Worm (Caenorhabditis elegans) whole organism, late embryonic: ENCODE measurements around the gene C03F11.2.

Experiments
- F13H6.1 ChIP-seq: sonication (generic microtip); optimal IDR thresholded peaks from 2 replicates; lab custom pipeline; 2016; ENCODE audit warnings: missing genetic modification characterization, missing compliant biosample characterization
- K02D7.2 ChIP-seq: sonication (generic microtip); optimal IDR thresholded peaks from 2 replicates; lab custom pipeline; 2017; ENCODE audit warnings: mild to moderate bottlenecking, missing genetic modification characterization, missing compliant biosample characterization
- T23F11.4 ChIP-seq: fragments of 200-800 bp; sonication (Bioruptor generic); optimal IDR thresholded peaks from 2 replicates; lab custom pipeline; 2018; ENCODE audit warnings: mild to moderate bottlenecking, missing genetic modification characterization, missing compliant biosample characterization
- Y22D7AL.16 ChIP-seq: sonication (generic microtip); optimal IDR thresholded peaks from 2 replicates; lab custom pipeline; 2016; ENCODE audit warnings: missing genetic modification characterization, missing compliant biosample characterization
- ceh-14 ChIP-seq: sonication (generic microtip); optimal IDR thresholded peaks from 2 replicates; lab custom pipeline; 2016; ENCODE audit warnings: missing genotype, missing genetic modification characterization, missing compliant biosample characterization
- ceh-18 ChIP-seq: sonication (generic microtip); optimal IDR thresholded peaks from 2 replicates; lab custom pipeline; 2016; ENCODE audit warnings: missing genetic modification characterization, missing compliant biosample characterization
- ceh-19 ChIP-seq: fragments of 200-800 bp; sonication (Bioruptor generic); optimal IDR thresholded peaks from 2 replicates; lab custom pipeline; 2018; ENCODE audit warnings: mild to moderate bottlenecking, missing genetic modification characterization, missing compliant biosample characterization
- ceh-22 ChIP-seq: sonication (generic microtip); optimal IDR thresholded peaks from 2 replicates; lab custom pipeline; 2017; ENCODE audit warnings: missing biosample characterization, missing genetic modification characterization
- ceh-24 ChIP-seq: sonication (generic microtip); optimal IDR thresholded peaks from 2 replicates; lab custom pipeline; 2016; ENCODE audit warnings: mild to moderate bottlenecking, missing genetic modification characterization, missing compliant biosample characterization
- ceh-30 ChIP-seq: fragments of 150-350 bp; optimal IDR thresholded peaks from 2 replicates; lab custom pipeline; 2014; ENCODE audit warnings: missing biosample characterization, missing genetic modification characterization
- ceh-31 ChIP-seq: sonication (generic microtip); optimal IDR thresholded peaks from 2 replicates; lab custom pipeline; 2016; ENCODE audit warnings: missing genetic modification characterization, missing compliant biosample characterization
- ceh-34 ChIP-seq: sonication (generic microtip); optimal IDR thresholded peaks from 2 replicates; lab custom pipeline; 2016; ENCODE audit warnings: mild to moderate bottlenecking, missing genetic modification characterization, missing compliant biosample characterization
- ceh-45 ChIP-seq: fragments of 200-800 bp; sonication (Bioruptor generic); IDR thresholded peaks from 2 replicates; pipeline ENCODE4 v1.3.6; 2022; ENCODE audit warnings: missing genetic modification reagents, missing genetic modification characterization, missing compliant biosample characterization
- ceh-48 ChIP-seq: sonication (generic microtip); optimal IDR thresholded peaks from 2 replicates; lab custom pipeline; 2016; ENCODE audit warnings: missing genetic modification characterization, inconsistent platforms, missing compliant biosample characterization
- ceh-6 ChIP-seq: fragments of 200-800 bp; sonication (Bioruptor generic); optimal IDR thresholded peaks from 2 replicates; lab custom pipeline; 2018; ENCODE audit warnings: mild to moderate bottlenecking, missing genetic modification characterization, missing compliant biosample characterization
- ceh-9 ChIP-seq: sonication (generic microtip); optimal IDR thresholded peaks from 2 replicates; lab custom pipeline; 2016; ENCODE audit warnings: mild to moderate bottlenecking, missing genetic modification characterization, inconsistent platforms, missing compliant biosample characterization
- che-1 ChIP-seq: sonication (generic microtip); optimal IDR thresholded peaks from 2 replicates; lab custom pipeline; 2016; ENCODE audit warnings: mild to moderate bottlenecking, missing genetic modification characterization, missing compliant biosample characterization
- dmd-4 ChIP-seq: sonication (generic microtip); optimal IDR thresholded peaks from 2 replicates; lab custom pipeline; 2016; ENCODE audit warnings: borderline replicate concordance, missing genetic modification characterization, missing compliant biosample characterization
- dve-1 ChIP-seq: sonication (generic microtip); optimal IDR thresholded peaks from 2 replicates; lab custom pipeline; 2017; ENCODE audit warnings: antibody characterized with exemption, mild to moderate bottlenecking, missing genetic modification characterization, missing compliant biosample characterization
- elt-2 ChIP-seq: sonication (generic microtip); optimal IDR thresholded peaks from 2 replicates; lab custom pipeline; 2016; ENCODE audit warnings: missing genetic modification reagents, missing genetic modification characterization, missing compliant biosample characterization
- ets-4 ChIP-seq: sonication (generic microtip); optimal IDR thresholded peaks from 2 replicates; lab custom pipeline; 2016; ENCODE audit warnings: missing genetic modification characterization, missing compliant biosample characterization
- fax-1 ChIP-seq: sonication (generic microtip); optimal IDR thresholded peaks from 2 replicates; lab custom pipeline; 2016; ENCODE audit warnings: missing genotype, missing genetic modification characterization, missing compliant biosample characterization
- fkh-10 ChIP-seq: fragments of 150-350 bp; optimal IDR thresholded peaks from 2 replicates; lab custom pipeline; 2014; ENCODE audit warnings: missing biosample characterization, missing genetic modification reagents, missing genetic modification characterization
- fkh-6 ChIP-seq: sonication (generic microtip); optimal IDR thresholded peaks from 2 replicates; lab custom pipeline; 2016; ENCODE audit warnings: missing genetic modification characterization, missing compliant biosample characterization
- gmeb-2 ChIP-seq: sonication (generic microtip); optimal IDR thresholded peaks from 2 replicates; lab custom pipeline; 2016; ENCODE audit warnings: missing genetic modification characterization, inconsistent platforms, missing compliant biosample characterization
- hlh-13 ChIP-seq: fragments of 200-800 bp; sonication (Bioruptor generic); optimal IDR thresholded peaks from 2 replicates; lab custom pipeline; 2018; ENCODE audit warnings: mild to moderate bottlenecking, missing genetic modification characterization, missing compliant biosample characterization
- hlh-15 ChIP-seq: sonication (generic microtip); optimal IDR thresholded peaks from 2 replicates; lab custom pipeline; 2016; ENCODE audit warnings: missing genetic modification characterization, missing compliant biosample characterization
- hlh-6 ChIP-seq: sonication (generic microtip); optimal IDR thresholded peaks from 2 replicates; lab custom pipeline; 2016; ENCODE audit warnings: missing genotype, missing genetic modification characterization, missing compliant biosample characterization
- hlh-8 ChIP-seq: sonication (generic microtip); optimal IDR thresholded peaks from 2 replicates; lab custom pipeline; 2016; ENCODE audit warnings: missing genotype, missing genetic modification characterization, missing compliant biosample characterization
- lin-11 ChIP-seq: fragments of 200-800 bp; sonication (Bioruptor generic); optimal IDR thresholded peaks from 2 replicates; lab custom pipeline; 2018; ENCODE audit warnings: mild to moderate bottlenecking, missing genetic modification characterization, missing compliant biosample characterization
- madf-2 ChIP-seq: sonication (generic microtip); optimal IDR thresholded peaks from 2 replicates; lab custom pipeline; 2017; ENCODE audit warnings: missing genetic modification characterization, missing compliant biosample characterization
- mec-3 ChIP-seq: sonication (generic microtip); optimal IDR thresholded peaks from 2 replicates; lab custom pipeline; 2016; ENCODE audit warnings: borderline replicate concordance, missing genetic modification characterization, missing compliant biosample characterization
- nfya-1 ChIP-seq: sonication (generic microtip); optimal IDR thresholded peaks from 2 replicates; lab custom pipeline; 2017; ENCODE audit warnings: missing genetic modification characterization, mild to moderate bottlenecking, missing compliant biosample characterization, antibody characterized with exemption, moderate library complexity
- nhr-11 ChIP-seq: fragments of 150-350 bp; optimal IDR thresholded peaks from 2 replicates; lab custom pipeline; 2014; ENCODE audit warnings: missing biosample characterization, missing genetic modification characterization
- npax-4 ChIP-seq: sonication (generic microtip); optimal IDR thresholded peaks from 2 replicates; lab custom pipeline; 2016; ENCODE audit warnings: missing genetic modification characterization, missing compliant biosample characterization
- odd-2 ChIP-seq: sonication (generic microtip); optimal IDR thresholded peaks from 2 replicates; lab custom pipeline; 2017; ENCODE audit warnings: antibody characterized with exemption, mild to moderate bottlenecking, missing genetic modification characterization, missing compliant biosample characterization
- pha-4 ChIP-seq: fragments of 150-350 bp; optimal IDR thresholded peaks from 2 replicates; lab custom pipeline; 2018; ENCODE audit warnings: missing biosample characterization, missing genetic modification reagents, missing genetic modification characterization
- ref-2 ChIP-seq: sonication (generic microtip); optimal IDR thresholded peaks from 2 replicates; lab custom pipeline; 2016; ENCODE audit warnings: missing genetic modification characterization, missing compliant biosample characterization
- sdc-2 ChIP-seq: sonication (generic microtip); optimal IDR thresholded peaks from 2 replicates; lab custom pipeline; 2016; ENCODE audit warnings: missing genotype, missing genetic modification characterization, missing compliant biosample characterization
- syd-9 ChIP-seq: sonication (generic microtip); optimal IDR thresholded peaks from 2 replicates; lab custom pipeline; 2016; ENCODE audit warnings: mild to moderate bottlenecking, missing genetic modification characterization, moderate library complexity, missing compliant biosample characterization
- tbx-2 ChIP-seq: sonication (generic microtip); optimal IDR thresholded peaks from 2 replicates; lab custom pipeline; 2016; ENCODE audit warnings: missing genetic modification characterization, missing compliant biosample characterization
- tbx-7 ChIP-seq: sonication (generic microtip); optimal IDR thresholded peaks from 2 replicates; lab custom pipeline; 2016; ENCODE audit warnings: missing genotype, missing genetic modification characterization, missing compliant biosample characterization
- ttx-3 ChIP-seq: sonication (generic microtip); optimal IDR thresholded peaks from 2 replicates; lab custom pipeline; 2016; ENCODE audit warnings: missing genetic modification reagents, missing genetic modification characterization, missing compliant biosample characterization
- unc-42 ChIP-seq: sonication (generic microtip); optimal IDR thresholded peaks from 2 replicates; lab custom pipeline; 2016; ENCODE audit warnings: missing genotype, missing genetic modification characterization, missing compliant biosample characterization
- ztf-16 ChIP-seq: sonication (generic microtip); optimal IDR thresholded peaks from 2 replicates; lab custom pipeline; 2017; ENCODE audit warnings: missing genetic modification characterization, missing compliant biosample characterization

Gene C03F11.2

ce11 chrX:5429335-5429734 lies 32.1 kb upstream of the C03F11.2 start (continued):
- TF ChIP-seq gmeb-2 (tag; lab: Kevin White, UChicago) (peak; percentile 40), fax-1 (peak; percentile 53), Y22D7AL.16 (peak; percentile 2), ceh-14 (tag; lab: Kevin White, UChicago) (peak; percentile 88), dve-1 (tag; lab: Kevin White, UChicago) (peak; percentile 97), ceh-6 (GFP tag; lab: Kevin White, UChicago) (peak; percentile 77), che-1 (tag; lab: Kevin White, UChicago) (peak; percentile 42), hlh-13 (GFP tag; lab: Kevin White, UChicago) (peak; percentile 9), ceh-19 (GFP tag; lab: Kevin White, UChicago) (peak; percentile 57), pha-4 (tag; lab: Kevin White, UChicago) (no peak), ceh-9 (tag; lab: Kevin White, UChicago) (no peak), ceh-45 (GFP tag; lab: Robert Waterston, UW) (peak; percentile 40; the same call in 1 of the 2 replicates), npax-4 (tag; lab: Kevin White, UChicago) (no peak), K02D7.2 (tag; lab: Kevin White, UChicago) (no peak), ceh-30 (tag; lab: Kevin White, UChicago) (peak; percentile 79), fkh-10 (GFP tag; lab: Kevin White, UChicago) (peak; percentile 93), ztf-16 (tag; lab: Kevin White, UChicago) (peak; percentile 81), ref-2 (tag; lab: Kevin White, UChicago) (peak; percentile 97), syd-9 (tag; lab: Kevin White, UChicago) (peak; percentile 93), mec-3 (tag; lab: Kevin White, UChicago) (no peak), dmd-4 (tag; lab: Kevin White, UChicago) (peak; percentile 67), ets-4 (tag; lab: Kevin White, UChicago) (no peak), ceh-31 (peak; percentile 97), hlh-6 (tag; lab: Kevin White, UChicago) (peak; percentile 69), ceh-24 (tag; lab: Kevin White, UChicago) (no peak), ceh-34 (tag; lab: Kevin White, UChicago) (peak; percentile 93), nhr-11 (tag; lab: Kevin White, UChicago) (no peak), nfya-1 (tag; lab: Kevin White, UChicago) (peak; percentile 96), tbx-2 (tag; lab: Kevin White, UChicago) (peak; percentile 94), lin-11 (tag; lab: Kevin White, UChicago) (no peak), F13H6.1 (tag; lab: Kevin White, UChicago) (peak; percentile 70), elt-2 (no peak), ceh-48 (peak; percentile 28), odd-2 (tag; lab: Kevin White, UChicago) (peak; percentile 28), T23F11.4 (peak; percentile 68), madf-2 (tag; lab: Kevin White, UChicago) (peak; percentile 83)
- TF ChIP-seq, all 69 proteins: peak for 51

ce11 chrX:5414250-5414649 lies 17.1 kb upstream of the C03F11.2 start, which contains the start of gene C41A3.2:
Gene C41A3.2 (minus strand): TSS chrX:5414350.
- TF ChIP-seq Y22D7AL.16 (no peak), fkh-10 (GFP tag; lab: Kevin White, UChicago) (no peak), tbx-7 (tag; lab: Kevin White, UChicago) (no peak), T23F11.4 (no peak)

ce11 chrX:5413510-5413909 lies 16.3 kb upstream of the C03F11.2 start, which contains the start of gene pks-1:
Gene pks-1 (plus strand): TSS chrX:5413810.
- TF ChIP-seq hlh-13 (GFP tag; lab: Kevin White, UChicago) = no peak
- no peak for TF ChIP-seq tbx-7 (tag; lab: Kevin White, UChicago)
- TF ChIP-seq fax-1 = no peak
- no peak for TF ChIP-seq fkh-6
- TF ChIP-seq ceh-18 (tag; lab: Kevin White, UChicago) = no peak
- no peak for TF ChIP-seq ceh-31
- no peak for TF ChIP-seq ceh-24 (tag; lab: Kevin White, UChicago)
- TF ChIP-seq elt-2 = no peak
- no peak for TF ChIP-seq gmeb-2 (tag; lab: Kevin White, UChicago)
- no peak for TF ChIP-seq ceh-22 (tag; lab: Kevin White, UChicago)
- TF ChIP-seq ceh-19 (GFP tag; lab: Kevin White, UChicago) = no peak
- TF ChIP-seq lin-11 (tag; lab: Kevin White, UChicago) = no peak
- TF ChIP-seq sdc-2 (tag; lab: Kevin White, UChicago) = no peak
- TF ChIP-seq ztf-16 (tag; lab: Kevin White, UChicago) = no peak
- no peak for TF ChIP-seq hlh-15 (tag; lab: Kevin White, UChicago)
- TF ChIP-seq nfya-1 (tag; lab: Kevin White, UChicago) = no peak
- TF ChIP-seq hlh-8 (tag; lab: Kevin White, UChicago) = no peak
- TF ChIP-seq unc-42 (tag; lab: Kevin White, UChicago) = no peak
- TF ChIP-seq ttx-3 = no peak
- no peak for TF ChIP-seq ceh-6 (GFP tag; lab: Kevin White, UChicago)
